Fruit fly (Drosophila melanogaster) whole organism, pupa: Measurements from ENCODE around the gene CG15330.

Source experiments
- CG10348 ChIP-seq: fragments of 200-800 bp; sonication (Bioruptor generic); IDR thresholded peaks from 2 replicates; pipeline ENCODE4 v1.3.6; 2022; ENCODE audit warnings: missing biosample characterization, missing genetic modification characterization
- CG13204 ChIP-seq: fragments of 200-800 bp; sonication (Bioruptor generic); optimal IDR thresholded peaks from 2 replicates; lab custom pipeline; 2018; ENCODE audit warnings: missing biosample characterization, mild to moderate bottlenecking, missing genetic modification characterization, moderate library complexity
- CG17806 ChIP-seq: fragments of 200-800 bp; sonication (Bioruptor generic); optimal IDR thresholded peaks from 2 replicates; lab custom pipeline; 2018; ENCODE audit warnings: missing biosample characterization, mild to moderate bottlenecking, missing genetic modification characterization, moderate library complexity
- CG4496 ChIP-seq: fragments of 200-800 bp; sonication (Bioruptor generic); IDR thresholded peaks from 3 replicates; pipeline ENCODE4 v1.3.6; 2022; ENCODE audit warnings: missing biosample characterization, missing genetic modification characterization
- CG8301 ChIP-seq: fragments of 200-800 bp; sonication (Bioruptor generic); optimal IDR thresholded peaks from 2 replicates; lab custom pipeline; 2018; ENCODE audit warnings: missing biosample characterization, mild to moderate bottlenecking, missing genetic modification characterization
- CG9948 ChIP-seq: fragments of 200-800 bp; sonication (Bioruptor generic); optimal IDR thresholded peaks from 2 replicates; lab custom pipeline; 2018; ENCODE audit warnings: missing biosample characterization, mild to moderate bottlenecking, missing genetic modification characterization, moderate library complexity
- EcR ChIP-seq: fragments of 200-800 bp; sonication (Bioruptor generic); optimal IDR thresholded peaks from 3 replicates; lab custom pipeline; 2019; ENCODE audit warnings: missing biosample characterization, missing genetic modification characterization, mild to moderate bottlenecking, moderate library complexity, missing genetic modification reagents
- Ets98B ChIP-seq: fragments of 200-800 bp; sonication (Bioruptor generic); IDR thresholded peaks from 2 replicates; pipeline ENCODE4 v1.3.6; 2022; ENCODE audit warnings: missing biosample characterization, missing genetic modification characterization
- Pif1B ChIP-seq: fragments of 200-800 bp; sonication (Bioruptor generic); optimal IDR thresholded peaks from 3 replicates; lab custom pipeline; 2016; ENCODE audit warnings: missing biosample characterization, missing genetic modification characterization
- Snoo ChIP-seq: fragments of 200-800 bp; sonication (Bioruptor generic); optimal IDR thresholded peaks from 3 replicates; lab custom pipeline; 2017; ENCODE audit warnings: missing biosample characterization, mild to moderate bottlenecking, missing genetic modification characterization, inconsistent platforms

DNA sequence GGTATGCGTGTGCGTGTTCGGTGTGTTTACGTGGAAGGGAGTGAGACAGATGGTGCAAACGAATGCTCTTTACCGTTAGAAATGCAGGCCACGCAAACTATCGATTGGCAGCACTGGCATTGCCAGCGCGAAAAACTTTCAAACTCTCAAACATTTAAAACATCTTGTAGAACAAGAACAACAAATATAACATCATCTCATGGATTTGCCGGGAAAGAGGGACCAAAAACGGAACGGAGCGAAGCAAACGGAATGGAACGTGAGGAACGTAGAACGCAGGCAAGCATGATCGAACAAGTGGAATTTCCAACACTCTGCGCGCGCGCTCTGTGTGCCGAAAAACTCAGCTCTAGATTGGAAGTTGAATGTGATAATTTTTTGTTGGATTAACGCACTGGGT, 3.6 kb downstream of the CG15330 start:
- TF ChIP-seq CG17806 (tag; lab: Kevin White, UChicago), result no peak
- TF ChIP-seq CG10348 (GFP tag; lab: Robert Waterston, UW), result no peak
- TF ChIP-seq Snoo (tag; lab: Kevin White, UChicago), result no peak
- TF ChIP-seq Pif1B (GFP tag; lab: Kevin White, UChicago), result no peak
- no peak for TF ChIP-seq CG9948 (tag; lab: Kevin White, UChicago)
- no peak for TF ChIP-seq CG8301
- no peak for TF ChIP-seq CG4496 (GFP tag; lab: Robert Waterston, UW)
- no peak for TF ChIP-seq Ets98B (GFP tag; lab: Robert Waterston, UW)
- TF ChIP-seq EcR (GFP tag; lab: Kevin White, UChicago), result no peak
- no peak for TF ChIP-seq CG13204 (GFP tag; lab: Kevin White, UChicago)
